Fruit fly (Drosophila melanogaster) whole organism, prepupa: Measurements from ENCODE around the gene CG11893.

Experiments used
- Blimp-1 ChIP-seq: fragments of 200-800 bp; sonication (Bioruptor generic); optimal IDR thresholded peaks from 3 replicates; lab custom pipeline; 2017; ENCODE audit warnings: missing biosample characterization, missing genetic modification characterization, mild to moderate bottlenecking, moderate library complexity, missing genetic modification reagents
- CG10631 ChIP-seq: fragments of 200-800 bp; sonication (Bioruptor generic); optimal IDR thresholded peaks from 2 replicates; lab custom pipeline; 2016; ENCODE audit warnings: missing biosample characterization, missing genetic modification characterization
- CG10669 ChIP-seq: fragments of 200-800 bp; sonication (Bioruptor generic); optimal IDR thresholded peaks from 3 replicates; lab custom pipeline; 2018; ENCODE audit warnings: missing biosample characterization, mild to moderate bottlenecking, missing genetic modification characterization, moderate library complexity
- CG11294 ChIP-seq: fragments of 200-800 bp; sonication (Bioruptor generic); IDR thresholded peaks from 2 replicates; pipeline ENCODE4 v1.3.6; 2022; ENCODE audit warnings: missing biosample characterization, missing genetic modification characterization
- CG1621 ChIP-seq: fragments of 200-800 bp; sonication (Bioruptor generic); optimal IDR thresholded peaks from 3 replicates; lab custom pipeline; 2018; ENCODE audit warnings: missing biosample characterization, mild to moderate bottlenecking, missing genetic modification characterization
- CG16779 ChIP-seq: fragments of 200-800 bp; sonication (Bioruptor generic); optimal IDR thresholded peaks from 3 replicates; lab custom pipeline; 2017; ENCODE audit warnings: missing biosample characterization, mild to moderate bottlenecking, missing genetic modification characterization
- CG3032 ChIP-seq: fragments of 200-800 bp; optimal IDR thresholded peaks from 2 replicates; lab custom pipeline; 2019; ENCODE audit warnings: missing biosample characterization, mild to moderate bottlenecking, missing genetic modification characterization, moderate library complexity
- CG31627 ChIP-seq: fragments of 200-800 bp; sonication (Bioruptor generic); optimal IDR thresholded peaks from 3 replicates; lab custom pipeline; 2016; ENCODE audit warnings: missing biosample characterization, missing genetic modification characterization
- CG32006 ChIP-seq: fragments of 200-800 bp; sonication (Bioruptor generic); optimal IDR thresholded peaks from 3 replicates; lab custom pipeline; 2017; ENCODE audit warnings: missing biosample characterization, mild to moderate bottlenecking, missing genetic modification characterization
- CG4318 ChIP-seq: fragments of 200-800 bp; sonication (Bioruptor generic); optimal IDR thresholded peaks from 3 replicates; lab custom pipeline; 2017; ENCODE audit warnings: missing biosample characterization, mild to moderate bottlenecking, missing genetic modification characterization
- CG6276 ChIP-seq: fragments of 200-800 bp; sonication (Bioruptor generic); optimal IDR thresholded peaks from 2 replicates; lab custom pipeline; 2017; ENCODE audit warnings: missing biosample characterization, mild to moderate bottlenecking, missing genetic modification characterization
- CG6808 ChIP-seq: fragments of 200-800 bp; sonication (Bioruptor generic); optimal IDR thresholded peaks from 3 replicates; lab custom pipeline; 2017; ENCODE audit warnings: missing biosample characterization, missing genetic modification characterization, mild to moderate bottlenecking, moderate library complexity, missing genetic modification reagents
- CG6854 ChIP-seq: fragments of 200-800 bp; sonication (Bioruptor generic); optimal IDR thresholded peaks from 2 replicates; lab custom pipeline; 2017; ENCODE audit warnings: missing biosample characterization, mild to moderate bottlenecking, missing genetic modification characterization
- CG7368 ChIP-seq: fragments of 200-800 bp; sonication (Bioruptor generic); optimal IDR thresholded peaks from 3 replicates; lab custom pipeline; 2016; ENCODE audit warnings: missing biosample characterization, missing genetic modification characterization
- CG8119 ChIP-seq: fragments of 200-800 bp; sonication (Bioruptor generic); IDR thresholded peaks from 3 replicates; pipeline ENCODE4 v1.3.6; 2022; ENCODE audit warnings: missing biosample characterization, missing genetic modification characterization
- Eip75B ChIP-seq: fragments of 200-800 bp; sonication (Bioruptor generic); optimal IDR thresholded peaks from 3 replicates; lab custom pipeline; 2016; ENCODE audit warnings: missing biosample characterization, missing genetic modification characterization
- Ets21C ChIP-seq: fragments of 200-800 bp; sonication (Bioruptor generic); optimal IDR thresholded peaks from 3 replicates; lab custom pipeline; 2016; ENCODE audit warnings: missing biosample characterization, missing genetic modification characterization
- Hr39 ChIP-seq: fragments of 200-800 bp; sonication (Bioruptor generic); optimal IDR thresholded peaks from 2 replicates; lab custom pipeline; 2016; ENCODE audit warnings: missing biosample characterization, missing genetic modification characterization
- Lpt ChIP-seq: fragments of 200-800 bp; sonication (Bioruptor generic); optimal IDR thresholded peaks from 3 replicates; lab custom pipeline; 2016; ENCODE audit warnings: missing biosample characterization, missing genetic modification characterization
- Met ChIP-seq: fragments of 200-800 bp; sonication (Bioruptor generic); optimal IDR thresholded peaks from 3 replicates; lab custom pipeline; 2016; ENCODE audit warnings: missing biosample characterization, missing genetic modification characterization
- OdsH ChIP-seq: fragments of 200-800 bp; sonication (Bioruptor generic); optimal IDR thresholded peaks from 3 replicates; lab custom pipeline; 2016; ENCODE audit warnings: missing biosample characterization, missing genetic modification characterization
- Sox102F ChIP-seq: fragments of 200-800 bp; sonication (Bioruptor generic); optimal IDR thresholded peaks from 2 replicates; lab custom pipeline; 2016; ENCODE audit warnings: missing biosample characterization, mild to moderate bottlenecking, missing genetic modification characterization
- Sox14 ChIP-seq: fragments of 200-800 bp; sonication (Bioruptor generic); optimal IDR thresholded peaks from 3 replicates; lab custom pipeline; 2016; ENCODE audit warnings: missing biosample characterization, missing genetic modification characterization
- Sox15 ChIP-seq: fragments of 200-800 bp; sonication (Bioruptor generic); optimal IDR thresholded peaks from 3 replicates; lab custom pipeline; 2016; ENCODE audit warnings: missing biosample characterization, missing genetic modification characterization
- achi ChIP-seq: fragments of 200-800 bp; sonication (Bioruptor generic); optimal IDR thresholded peaks from 3 replicates; lab custom pipeline; 2016; ENCODE audit warnings: missing biosample characterization, missing genetic modification characterization
- cyc ChIP-seq: fragments of 200-800 bp; sonication (Bioruptor generic); optimal IDR thresholded peaks from 3 replicates; lab custom pipeline; 2016; ENCODE audit warnings: missing biosample characterization, missing genetic modification characterization
- dac ChIP-seq: fragments of 200-800 bp; sonication (Bioruptor generic); optimal IDR thresholded peaks from 2 replicates; lab custom pipeline; 2017; ENCODE audit warnings: missing biosample characterization, mild to moderate bottlenecking, missing genetic modification characterization
- eg ChIP-seq: fragments of 200-800 bp; sonication (Bioruptor generic); IDR thresholded peaks from 3 replicates; pipeline ENCODE4 v1.3.6; 2022; ENCODE audit warnings: missing biosample characterization, missing genetic modification characterization
- fd59A ChIP-seq: fragments of 200-800 bp; sonication (Bioruptor generic); optimal IDR thresholded peaks from 2 replicates; lab custom pipeline; 2017; ENCODE audit warnings: missing biosample characterization, mild to moderate bottlenecking, missing genetic modification characterization, missing genetic modification reagents
- fd85E ChIP-seq: fragments of 200-800 bp; sonication (Bioruptor generic); optimal IDR thresholded peaks from 3 replicates; lab custom pipeline; 2016; ENCODE audit warnings: missing biosample characterization, missing genetic modification characterization
- fkh ChIP-seq: fragments of 200-800 bp; sonication (Bioruptor generic); optimal IDR thresholded peaks from 3 replicates; lab custom pipeline; 2017; ENCODE audit warnings: missing biosample characterization, mild to moderate bottlenecking, missing genetic modification characterization, moderate library complexity
- pdm3 ChIP-seq: fragments of 200-800 bp; sonication (Bioruptor generic); optimal IDR thresholded peaks from 3 replicates; lab custom pipeline; 2016; ENCODE audit warnings: missing biosample characterization, missing genetic modification characterization
- ss ChIP-seq, 2 experiments: fragments of 200-800 bp; sonication (Bioruptor generic); optimal IDR thresholded peaks; 2 replicates in 1 of 2; 3 replicates in 1 of 2; lab custom pipeline; 2017 to 2018; ENCODE audit warnings: mild to moderate bottlenecking in 2 of 2, missing biosample characterization in 2 of 2, missing genetic modification characterization in 2 of 2, moderate library complexity in 1 of 2
- svp ChIP-seq: fragments of 200-800 bp; sonication (Bioruptor generic); peaks from one replicate; lab custom pipeline; 2016; ENCODE audit warnings: missing biosample characterization, missing genetic modification characterization
- vri ChIP-seq: fragments of 200-800 bp; sonication (Bioruptor generic); optimal IDR thresholded peaks from 3 replicates; lab custom pipeline; 2016; ENCODE audit warnings: missing biosample characterization, mild to moderate bottlenecking, missing genetic modification characterization

The CG11893 gene

dm6 chr3R:25312583-25312982 lies 22.9 kb downstream of the CG11893 start:
- TF ChIP-seq Blimp-1 (GFP tag; lab: Kevin White, UChicago): no peak
- TF ChIP-seq fkh (GFP tag; lab: Kevin White, UChicago): no peak
- TF ChIP-seq CG6808 (GFP tag; lab: Kevin White, UChicago): no peak
- TF ChIP-seq CG6854 (GFP tag; lab: Kevin White, UChicago): no peak
- TF ChIP-seq fd85E (GFP tag; lab: Kevin White, UChicago): no peak

DNA sequence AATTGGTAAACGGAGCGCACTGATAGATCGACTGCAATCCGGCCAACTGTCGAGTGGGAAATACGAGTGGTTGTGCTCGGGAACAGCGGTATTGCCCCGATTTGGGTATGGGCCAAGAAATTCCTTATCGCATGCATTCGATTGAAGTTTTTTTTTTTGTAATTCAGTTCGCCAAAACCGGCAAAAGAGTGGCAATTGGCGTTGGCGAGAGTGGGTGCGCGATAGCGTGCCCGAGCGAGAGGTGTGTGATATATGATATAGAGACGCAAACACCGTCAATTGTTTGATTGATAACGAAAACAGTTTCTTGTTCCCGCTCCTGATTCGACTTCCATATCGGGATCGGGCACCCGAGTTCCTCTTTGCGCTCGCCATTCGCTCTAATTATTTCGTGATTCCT lies 24.1 kb downstream of the CG11893 start, which contains the start of gene CG31087:
Gene CG31087 (minus strand): TSS at position 63 of the 400 bp plus-strand sequence.
- no peak for TF ChIP-seq Sox15 (GFP tag; lab: Kevin White, UChicago)
- no peak for TF ChIP-seq eg (GFP tag; lab: Robert Waterston, UW)
- TF ChIP-seq vri (GFP tag; lab: Kevin White, UChicago): peak; percentile 55
- no peak for TF ChIP-seq fd85E (GFP tag; lab: Kevin White, UChicago)

dm6 chr3R:25316016-25316415 lies 26.3 kb downstream of the CG11893 start, which contains the start of gene CG10559:
Gene CG10559, minus strand, starts transcription at chr3R:25316116.
- TF ChIP-seq Met (GFP tag; lab: Kevin White, UChicago) (no peak), svp (GFP tag; lab: Kevin White, UChicago) (no peak), CG11294 (no peak), CG31627 (GFP tag; lab: Kevin White, UChicago) (no peak), ss (GFP tag; optimal IDR thresholded peaks at IDR 0.05; lab: Kevin White, UChicago) (no peak), fkh (GFP tag; lab: Kevin White, UChicago) (peak; percentile 45)

- TF ChIP-seq pdm3 (GFP tag; lab: Kevin White, UChicago): no peak
- no peak for TF ChIP-seq Sox14
- TF ChIP-seq CG6276 (GFP tag; lab: Kevin White, UChicago): no peak
- TF ChIP-seq Ets21C (GFP tag; lab: Kevin White, UChicago): no peak
- no peak for TF ChIP-seq CG31627 (GFP tag; lab: Kevin White, UChicago)
- no peak for TF ChIP-seq fd85E (GFP tag; lab: Kevin White, UChicago)
- no peak for TF ChIP-seq CG6854 (GFP tag; lab: Kevin White, UChicago)
- TF ChIP-seq OdsH (GFP tag; lab: Kevin White, UChicago): no peak
- TF ChIP-seq CG10669 (GFP tag; lab: Kevin White, UChicago): no peak
- TF ChIP-seq CG16779 (tag; lab: Kevin White, UChicago): no peak
- no peak for TF ChIP-seq CG32006 (GFP tag; lab: Kevin White, UChicago)
- no peak for TF ChIP-seq Eip75B (GFP tag; lab: Kevin White, UChicago)
- no peak for TF ChIP-seq cyc (GFP tag; lab: Kevin White, UChicago)
- no peak for TF ChIP-seq fd59A (GFP tag; lab: Kevin White, UChicago)
- TF ChIP-seq Lpt (GFP tag; lab: Kevin White, UChicago): no peak
- TF ChIP-seq CG6808 (GFP tag; lab: Kevin White, UChicago): no peak
- TF ChIP-seq CG3032: no peak
- no peak for TF ChIP-seq svp (GFP tag; lab: Kevin White, UChicago)
- TF ChIP-seq CG8119: no peak
Observed at dm6 chr3R:25318011-25318410, 28.3 kb downstream of the CG11893 start, which contains the start of gene CG10553. Gene CG10553, minus strand, starts transcription at chr3R:25318111.

DNA sequence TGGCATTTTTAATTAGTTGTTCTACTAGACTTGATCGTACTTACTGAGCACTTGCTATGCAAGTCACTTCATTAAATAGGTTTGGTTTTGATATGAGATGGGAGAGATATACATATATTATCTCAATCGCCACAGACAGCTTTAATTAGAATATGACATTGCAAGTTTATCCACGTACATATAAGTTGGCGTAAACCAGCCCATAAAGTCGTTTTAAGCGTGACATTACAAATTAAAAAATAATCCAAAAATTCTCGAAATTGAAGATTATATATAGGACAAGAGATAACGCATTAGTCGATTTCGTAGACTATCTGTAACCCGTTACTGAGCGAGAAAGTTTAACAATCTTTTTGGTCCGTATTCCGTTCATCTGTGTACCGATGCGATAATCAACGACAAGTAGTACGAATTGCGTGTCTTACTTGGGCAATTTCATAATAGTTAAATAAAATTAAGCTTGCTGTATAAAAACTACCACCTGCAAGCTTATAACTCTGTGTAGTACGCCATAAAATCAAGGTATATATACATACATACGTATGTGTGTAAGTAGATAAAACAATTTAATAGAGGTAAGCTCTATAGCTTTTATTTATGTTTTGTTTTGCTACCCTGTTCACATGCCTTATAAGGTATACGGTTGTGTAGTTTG lies 30.5 kb downstream of the CG11893 start, which contains the start of gene CG10560:
Gene CG10560 (minus strand): TSS at position 51 of the 655 bp plus-strand sequence.
- no peak for TF ChIP-seq CG1621 (tag; lab: Kevin White, UChicago)
- no peak for TF ChIP-seq achi (GFP tag; lab: Kevin White, UChicago)
- no peak for TF ChIP-seq CG16779 (tag; lab: Kevin White, UChicago)
- TF ChIP-seq CG7368: no peak
- no peak for TF ChIP-seq Hr39 (GFP tag; lab: Kevin White, UChicago)
- no peak for TF ChIP-seq CG10631 (GFP tag; lab: Kevin White, UChicago)
- TF ChIP-seq CG32006 (GFP tag; lab: Kevin White, UChicago): no peak
- no peak for TF ChIP-seq CG11294
- TF ChIP-seq dac (GFP tag; lab: Kevin White, UChicago): no peak
- TF ChIP-seq CG8119: no peak
- no peak for TF ChIP-seq Lpt (GFP tag; lab: Kevin White, UChicago)
- no peak for TF ChIP-seq fd59A (GFP tag; lab: Kevin White, UChicago)
- TF ChIP-seq CG4318: no peak
- no peak for TF ChIP-seq cyc (GFP tag; lab: Kevin White, UChicago)
- TF ChIP-seq Sox102F: no peak
